Worm (Caenorhabditis elegans) whole organism, L4 larva: ENCODE measurements around the gene Y73C8B.5.

Source experiments
- D1046.2 ChIP-seq: fragments of 200-800 bp; sonication (Bioruptor generic); IDR thresholded peaks from 2 replicates; pipeline ENCODE4 v1.3.6; 2022; ENCODE audit warnings: missing genetic modification characterization, missing compliant biosample characterization
- F26F4.8 ChIP-seq: fragments of 200-800 bp; sonication (Bioruptor generic); conservative IDR thresholded peaks from 2 replicates; pipeline ENCODE4 v1.3.6; 2022; ENCODE audit warnings: missing genetic modification characterization, missing compliant biosample characterization
- F49E8.2 ChIP-seq: sonication (generic microtip); optimal IDR thresholded peaks from 2 replicates; lab custom pipeline; 2016; ENCODE audit warnings: missing compliant biosample characterization, mild to moderate bottlenecking, missing genetic modification characterization, borderline replicate concordance
- Y5F2A.4 ChIP-seq: fragments of 200-800 bp; sonication (Bioruptor generic); optimal IDR thresholded peaks from 2 replicates; lab custom pipeline; 2018; ENCODE audit warnings: mild to moderate bottlenecking, missing genetic modification characterization, missing compliant biosample characterization
- ZK337.2 ChIP-seq: fragments of 200-800 bp; sonication (Bioruptor generic); IDR thresholded peaks from 2 replicates; pipeline ENCODE4 v1.3.6; 2022; ENCODE audit warnings: missing genetic modification reagents, missing genetic modification characterization, missing compliant biosample characterization
- ZK546.5 ChIP-seq, 2 experiments: sonication (generic microtip); optimal IDR thresholded peaks; 2 replicates each; lab custom pipeline; 2017; ENCODE audit warnings: missing biosample characterization in 2 of 2, missing genetic modification characterization in 2 of 2
- aha-1 ChIP-seq: fragments of 150-350 bp; peaks from one replicate; lab custom pipeline; 2014; ENCODE audit warnings: missing biosample characterization, missing genetic modification characterization
- attf-4 ChIP-seq: sonication (generic microtip); optimal IDR thresholded peaks from 3 replicates; lab custom pipeline; 2017; ENCODE audit warnings: missing biosample characterization, missing genetic modification characterization
- ceh-20 ChIP-seq: fragments of 200-800 bp; sonication (Bioruptor generic); IDR thresholded peaks from 2 replicates; pipeline ENCODE4 v1.3.6; 2022; ENCODE audit warnings: missing genetic modification reagents, missing genetic modification characterization, missing compliant biosample characterization
- ceh-28 ChIP-seq: fragments of 150-350 bp; optimal IDR thresholded peaks from 2 replicates; lab custom pipeline; 2014; ENCODE audit warnings: missing biosample characterization, missing genetic modification reagents, missing genetic modification characterization
- ceh-32 ChIP-seq: sonication (generic microtip); optimal IDR thresholded peaks from 2 replicates; lab custom pipeline; 2016; ENCODE audit warnings: mild to moderate bottlenecking, missing genetic modification characterization, missing compliant biosample characterization; ENCODE audit not compliant: poor library complexity
- ctbp-1 ChIP-seq: fragments of 200-800 bp; sonication (Bioruptor generic); IDR thresholded peaks from 2 replicates; pipeline ENCODE4 v1.3.6; 2022; ENCODE audit warnings: missing genetic modification reagents, missing genetic modification characterization, missing compliant biosample characterization
- daf-16 ChIP-seq, 3 experiments: sonication (generic microtip); optimal IDR thresholded peaks; 2 replicates each; lab custom pipeline; 2016 to 2017; ENCODE audit warnings: missing genetic modification characterization in 3 of 3, missing genetic modification reagents in 3 of 3, mild to moderate bottlenecking in 2 of 3, missing compliant biosample characterization in 2 of 3, missing biosample characterization in 1 of 3, moderate library complexity in 1 of 3
- dmd-8 ChIP-seq: fragments of 200-800 bp; sonication (Bioruptor generic); IDR thresholded peaks from 2 replicates; pipeline ENCODE4 v1.3.6; 2022; ENCODE audit warnings: missing genetic modification characterization, missing compliant biosample characterization
- dpl-1 ChIP-seq: fragments of 150-350 bp; optimal IDR thresholded peaks from 2 replicates; lab custom pipeline; 2014; ENCODE audit warnings: missing biosample characterization, missing genetic modification reagents, missing genetic modification characterization
- dve-1 ChIP-seq: sonication (generic microtip); optimal IDR thresholded peaks from 2 replicates; lab custom pipeline; 2017; ENCODE audit warnings: antibody characterized with exemption, mild to moderate bottlenecking, missing genetic modification characterization, missing compliant biosample characterization; ENCODE audit not compliant: insufficient read depth
- egl-27 ChIP-seq: sonication (generic microtip); optimal IDR thresholded peaks from 3 replicates; lab custom pipeline; 2017; ENCODE audit warnings: missing biosample characterization, missing genetic modification reagents, missing genetic modification characterization
- fkh-10 ChIP-seq: fragments of 150-350 bp; optimal IDR thresholded peaks from 2 replicates; lab custom pipeline; 2014; ENCODE audit warnings: missing biosample characterization, missing genetic modification reagents, missing genetic modification characterization
- fos-1 ChIP-seq: fragments of 150-350 bp; optimal IDR thresholded peaks from 2 replicates; lab custom pipeline; 2014; ENCODE audit warnings: missing biosample characterization, missing genetic modification characterization
- hlh-11 ChIP-seq: fragments of 200-800 bp; sonication (Bioruptor generic); optimal IDR thresholded peaks from 2 replicates; lab custom pipeline; 2018; ENCODE audit warnings: mild to moderate bottlenecking, missing genetic modification characterization, missing compliant biosample characterization
- hmg-1.1 ChIP-seq: fragments of 200-800 bp; sonication (Bioruptor generic); IDR thresholded peaks from 2 replicates; pipeline ENCODE4 v1.3.6; 2022; ENCODE audit warnings: missing genetic modification reagents, missing genetic modification characterization, missing compliant biosample characterization
- jun-1 ChIP-seq: fragments of 150-350 bp; optimal IDR thresholded peaks from 2 replicates; lab custom pipeline; 2014; ENCODE audit warnings: missing biosample characterization, missing genetic modification reagents, missing genetic modification characterization
- lin-13 ChIP-seq: fragments of 150-350 bp; optimal IDR thresholded peaks from 2 replicates; lab custom pipeline; 2014; ENCODE audit warnings: missing biosample characterization, missing genetic modification reagents, missing genetic modification characterization
- lin-15B ChIP-seq: fragments of 150-350 bp; sonication (generic microtip); optimal IDR thresholded peaks from 3 replicates; lab custom pipeline; 2014; ENCODE audit warnings: missing biosample characterization, missing genetic modification characterization
- lin-38 ChIP-seq: fragments of 200-800 bp; sonication (Bioruptor generic); IDR thresholded peaks from 2 replicates; pipeline ENCODE4 v1.3.6; 2022; ENCODE audit warnings: missing genetic modification reagents, missing genetic modification characterization, missing compliant biosample characterization
- mdl-1 ChIP-seq, 2 experiments: fragments of 150-350 bp in 1 of 2; sonication (generic microtip) in 1 of 2; optimal IDR thresholded peaks; 2 replicates each; lab custom pipeline; 2014 to 2017; ENCODE audit warnings: missing biosample characterization in 2 of 2, missing genetic modification characterization in 2 of 2
- mxl-2 ChIP-seq: fragments of 200-800 bp; sonication (Bioruptor generic); conservative IDR thresholded peaks from 2 replicates; pipeline ENCODE4 v1.3.6; 2022; ENCODE audit warnings: missing genetic modification reagents, missing genetic modification characterization, missing compliant biosample characterization
- nhr-237 ChIP-seq: sonication (generic microtip); optimal IDR thresholded peaks from 2 replicates; lab custom pipeline; 2017; ENCODE audit warnings: missing biosample characterization, missing genetic modification characterization
- nhr-28 ChIP-seq: fragments of 150-350 bp; optimal IDR thresholded peaks from 2 replicates; lab custom pipeline; 2014; ENCODE audit warnings: missing biosample characterization, missing genetic modification characterization
- nhr-41 ChIP-seq: fragments of 200-800 bp; sonication (Bioruptor generic); IDR thresholded peaks from 2 replicates; pipeline ENCODE4 v1.3.6; 2022; ENCODE audit warnings: missing genetic modification reagents, missing genetic modification characterization, missing compliant biosample characterization
- nhr-42 ChIP-seq: fragments of 200-800 bp; sonication (Bioruptor generic); IDR thresholded peaks from 2 replicates; pipeline ENCODE4 v1.3.6; 2022; ENCODE audit warnings: missing genetic modification characterization, missing compliant biosample characterization
- nhr-76 ChIP-seq: fragments of 150-350 bp; optimal IDR thresholded peaks from 2 replicates; lab custom pipeline; 2014; ENCODE audit warnings: missing biosample characterization, missing genetic modification characterization
- pha-4 ChIP-seq, 2 experiments: fragments of 150-350 bp in 1 of 2; fragments of 200-800 bp in 1 of 2; sonication (Bioruptor generic) in 1 of 2; IDR thresholded peaks in 1 of 2; optimal IDR thresholded peaks in 1 of 2; 2 replicates each; pipeline versions ENCODE4 v1.3.6 to Lab custom; 2014 to 2022; ENCODE audit warnings: missing genetic modification characterization in 2 of 2, missing genetic modification reagents in 2 of 2, missing biosample characterization in 1 of 2, missing compliant biosample characterization in 1 of 2
- php-3 ChIP-seq: fragments of 200-800 bp; sonication (Bioruptor generic); IDR thresholded peaks from 2 replicates; pipeline ENCODE4 v1.3.6; 2022; ENCODE audit warnings: missing genetic modification reagents, missing genetic modification characterization, missing compliant biosample characterization
- saeg-2 ChIP-seq: fragments of 200-800 bp; sonication (Bioruptor generic); IDR thresholded peaks from 2 replicates; pipeline ENCODE4 v1.3.6; 2022; ENCODE audit warnings: missing genetic modification reagents, missing genetic modification characterization, missing compliant biosample characterization
- set-16 ChIP-seq: fragments of 200-800 bp; sonication (Bioruptor generic); IDR thresholded peaks from 2 replicates; pipeline ENCODE4 v1.3.6; 2022; ENCODE audit warnings: missing genetic modification reagents, missing genetic modification characterization, missing compliant biosample characterization
- tag-97 ChIP-seq: fragments of 200-800 bp; sonication (Bioruptor generic); IDR thresholded peaks from 2 replicates; pipeline ENCODE4 v1.3.6; 2022; ENCODE audit warnings: missing genetic modification characterization, missing compliant biosample characterization
- unc-62 ChIP-seq, 3 experiments: fragments of 150-350 bp in 1 of 3; sonication (generic microtip); optimal IDR thresholded peaks in 2 of 3; peaks in 1 of 3; 1 replicate in 1 of 3; 2 replicates in 2 of 3; lab custom pipeline; 2014 to 2017; ENCODE audit warnings: missing biosample characterization in 3 of 3, missing genetic modification characterization in 3 of 3, missing genetic modification reagents in 3 of 3, missing genotype in 1 of 3
- zfp-2 ChIP-seq: sonication (generic microtip); optimal IDR thresholded peaks from 2 replicates; lab custom pipeline; 2016; ENCODE audit warnings: mild to moderate bottlenecking, missing genetic modification characterization, missing compliant biosample characterization
- zip-11 ChIP-seq: fragments of 200-800 bp; sonication (Bioruptor generic); IDR thresholded peaks from 2 replicates; pipeline ENCODE4 v1.3.6; 2022; ENCODE audit warnings: missing genetic modification characterization, missing compliant biosample characterization
- ztf-11 ChIP-seq: fragments of 150-350 bp; optimal IDR thresholded peaks from 2 replicates; lab custom pipeline; 2014; ENCODE audit warnings: missing biosample characterization, missing genetic modification characterization

Y73C8B.5 gene

ce11 chrV:3171625-3172024 is 25.4 kb upstream of the Y73C8B.5 start:
- TF ChIP-seq pha-4 (GFP tag; IDR thresholded peaks at IDR 0.05; lab: Robert Waterston, UW) (no peak), pha-4 (tag; optimal IDR thresholded peaks at IDR 0.05; lab: Kevin White, UChicago) (no peak), ceh-28 (tag; lab: Kevin White, UChicago) (peak; percentile 86)

ce11 chrV:3176161-3176560 is 20.9 kb upstream of the Y73C8B.5 start, which contains the start of gene srab-8:
Gene srab-8, plus strand, starts transcription at chrV:3176461.
- TF ChIP-seq lin-38 (GFP tag; lab: Robert Waterston, UW) (no peak), ztf-11 (tag; lab: Kevin White, UChicago) (no peak), egl-27 (tag; lab: Kevin White, UChicago) (no peak), F49E8.2 (tag; lab: Kevin White, UChicago) (no peak), attf-4 (tag; lab: Kevin White, UChicago) (no peak), dmd-8 (no peak), saeg-2 (GFP tag; lab: Robert Waterston, UW) (no peak)

- TF ChIP-seq ZK546.5 (tag; optimal IDR thresholded peaks at IDR 0.05; lab: Kevin White, UChicago) (no peak), set-16 (GFP tag; lab: Robert Waterston, UW) (peak; percentile 71), pha-4 (GFP tag; IDR thresholded peaks at IDR 0.05; lab: Robert Waterston, UW) (peak; percentile 31; the same call in 1 of the 2 replicates), pha-4 (tag; optimal IDR thresholded peaks at IDR 0.05; lab: Kevin White, UChicago) (no peak)
Observed at ce11 chrV:3185855-3186254, 11.2 kb upstream of the Y73C8B.5 start.

ce11 chrV:3188043-3188442 is 9.0 kb upstream of the Y73C8B.5 start, which contains the start of gene lag-2:
Gene lag-2, plus strand, starts transcription at chrV:3188343.
- no peak for TF ChIP-seq F49E8.2 (tag; lab: Kevin White, UChicago)
- peak in 1 of 2 experiments; percentile 83 for TF ChIP-seq unc-62 (GFP tag; optimal IDR thresholded peaks at IDR 0.05 in 1 of 2; lab: Kevin White, UChicago)
- no peak for TF ChIP-seq unc-62 (tag; optimal IDR thresholded peaks at IDR 0.05; lab: Kevin White, UChicago)
- TF ChIP-seq nhr-42 (GFP tag; lab: Robert Waterston, UW): no peak
- no peak for TF ChIP-seq F26F4.8 (GFP tag; lab: Robert Waterston, UW)

- TF ChIP-seq zip-11: no peak
- no peak for TF ChIP-seq fkh-10 (GFP tag; lab: Kevin White, UChicago)
- no peak for TF ChIP-seq D1046.2 (GFP tag; lab: Robert Waterston, UW)
- peak; percentile 40; the same call in 1 of the 2 replicates for TF ChIP-seq ceh-20 (GFP tag; lab: Robert Waterston, UW)
- TF ChIP-seq aha-1 (tag; lab: Kevin White, UChicago): peak; percentile 95
- TF ChIP-seq daf-16 (GFP tag; optimal IDR thresholded peaks at IDR 0.05; lab: Kevin White, UChicago): no peak
- peak; percentile 7 for TF ChIP-seq daf-16 (tag; optimal IDR thresholded peaks at IDR 0.05; lab: Kevin White, UChicago)
- no peak for TF ChIP-seq ctbp-1 (GFP tag; lab: Robert Waterston, UW)
- peak; percentile 63; the same call in 1 of the 2 replicates for TF ChIP-seq hmg-1.1 (GFP tag; lab: Robert Waterston, UW)
- no peak for TF ChIP-seq tag-97 (GFP tag; lab: Robert Waterston, UW)
- no peak for TF ChIP-seq nhr-41
- TF ChIP-seq nhr-42 (GFP tag; lab: Robert Waterston, UW): no peak
- TF ChIP-seq lin-13 (GFP tag; lab: Kevin White, UChicago): no peak
- TF ChIP-seq Y5F2A.4 (GFP tag; lab: Kevin White, UChicago): no peak
- no peak for TF ChIP-seq ZK337.2 (GFP tag; lab: Robert Waterston, UW)
- 0 out of 2 replicates have a peak, but pooled peaks have one; percentile 14 for TF ChIP-seq php-3
- TF ChIP-seq fos-1 (tag; lab: Kevin White, UChicago): no peak
- no peak for TF ChIP-seq mdl-1 (tag; optimal IDR thresholded peaks at IDR 0.05; lab: Kevin White, UChicago)
- TF ChIP-seq hlh-11 (tag; lab: Kevin White, UChicago): peak; percentile 72
- TF ChIP-seq ceh-32 (tag; lab: Kevin White, UChicago): no peak
- TF ChIP-seq dpl-1: no peak
- TF ChIP-seq ztf-11 (tag; lab: Kevin White, UChicago): no peak
- TF ChIP-seq nhr-237 (tag; lab: Kevin White, UChicago): no peak
- TF ChIP-seq mxl-2 (GFP tag; lab: Robert Waterston, UW): no peak
- no peak for TF ChIP-seq nhr-76 (tag; lab: Kevin White, UChicago)
- no peak for TF ChIP-seq lin-15B (tag; lab: Kevin White, UChicago)
- TF ChIP-seq set-16 (GFP tag; lab: Robert Waterston, UW): no peak
- TF ChIP-seq dve-1 (tag; lab: Kevin White, UChicago): peak; percentile 59
- no peak for TF ChIP-seq jun-1
- no peak for TF ChIP-seq zfp-2
- TF ChIP-seq nhr-28 (tag; lab: Kevin White, UChicago): peak; percentile 100
Observed at ce11 chrV:3193091-3193608, 3.9 kb upstream of the Y73C8B.5 start, which contains the start of the genes Y73C8B.3 and Y73C8B.9. Gene Y73C8B.3, minus strand, starts transcription at chrV:3193237. Gene Y73C8B.9, plus strand, starts transcription at chrV:3193558.
